Worm (Caenorhabditis elegans) whole organism, L1 larva: ENCODE measurements around the gene Y46B2A.3.

Experiments used
- F16B12.6 ChIP-seq: fragments of 150-350 bp; optimal IDR thresholded peaks from 2 replicates; lab custom pipeline; 2014; ENCODE audit warnings: missing biosample characterization, missing genetic modification characterization
- Y116A8C.19 ChIP-seq: sonication (generic microtip); optimal IDR thresholded peaks from 2 replicates; lab custom pipeline; 2016; ENCODE audit warnings: missing compliant biosample characterization, missing genetic modification characterization, borderline replicate concordance
- aha-1 ChIP-seq: fragments of 150-350 bp; optimal IDR thresholded peaks from 2 replicates; lab custom pipeline; 2014; ENCODE audit warnings: missing biosample characterization, missing genetic modification characterization
- alr-1 ChIP-seq: fragments of 200-800 bp; sonication (Bioruptor generic); optimal IDR thresholded peaks from 2 replicates; lab custom pipeline; 2018; ENCODE audit warnings: borderline replicate concordance, mild to moderate bottlenecking, missing genetic modification characterization, missing compliant biosample characterization
- aly-2 ChIP-seq: fragments of 150-350 bp; optimal IDR thresholded peaks from 2 replicates; lab custom pipeline; 2014; ENCODE audit warnings: missing biosample characterization, missing genetic modification characterization
- ceh-63 ChIP-seq: fragments of 200-800 bp; sonication (Bioruptor generic); optimal IDR thresholded peaks from 2 replicates; lab custom pipeline; 2018; ENCODE audit warnings: mild to moderate bottlenecking, missing genetic modification characterization, missing compliant biosample characterization
- ces-1 ChIP-seq: fragments of 150-350 bp; optimal IDR thresholded peaks from 2 replicates; lab custom pipeline; 2014; ENCODE audit warnings: missing biosample characterization, missing genetic modification reagents, missing genetic modification characterization
- dpl-1 ChIP-seq, 3 experiments: fragments of 150-350 bp in 2 of 3; sonication (generic microtip) in 1 of 3; optimal IDR thresholded peaks; 2 replicates each; lab custom pipeline; 2014 to 2017; ENCODE audit warnings: missing biosample characterization in 3 of 3, missing genetic modification characterization in 3 of 3, missing genetic modification reagents in 3 of 3
- dsc-1 ChIP-seq: sonication (generic microtip); optimal IDR thresholded peaks from 2 replicates; lab custom pipeline; 2016; ENCODE audit warnings: mild to moderate bottlenecking, missing genetic modification characterization, missing compliant biosample characterization
- efl-1 ChIP-seq, 4 experiments: fragments of 150-350 bp; optimal IDR thresholded peaks in 3 of 4; peaks in 1 of 4; 1 replicate in 1 of 4; 2 replicates in 3 of 4; lab custom pipeline; 2014; ENCODE audit warnings: missing biosample characterization in 2 of 4, missing genetic modification characterization in 2 of 4, missing genetic modification reagents in 2 of 4
- efl-3 ChIP-seq: fragments of 200-800 bp; sonication (Bioruptor generic); optimal IDR thresholded peaks from 2 replicates; lab custom pipeline; 2018; ENCODE audit warnings: mild to moderate bottlenecking, missing genetic modification characterization, missing compliant biosample characterization
- egl-13 ChIP-seq: sonication (generic microtip); optimal IDR thresholded peaks from 2 replicates; lab custom pipeline; 2016; ENCODE audit warnings: missing genotype, missing genetic modification reagents, missing genetic modification characterization, missing compliant biosample characterization
- egl-27 ChIP-seq, 2 experiments: fragments of 150-350 bp in 1 of 2; sonication (generic microtip); optimal IDR thresholded peaks; 3 replicates each; lab custom pipeline; 2017 to 2018; ENCODE audit warnings: missing biosample characterization in 2 of 2, missing genetic modification characterization in 2 of 2, missing genetic modification reagents in 2 of 2
- elt-2 ChIP-seq: sonication (generic microtip); optimal IDR thresholded peaks from 2 replicates; lab custom pipeline; 2016; ENCODE audit warnings: missing genetic modification characterization, mild to moderate bottlenecking, inconsistent platforms, missing compliant biosample characterization, missing genetic modification reagents
- elt-3 ChIP-seq, 6 experiments: fragments of 150-350 bp in 1 of 6; sonication (generic microtip); optimal IDR thresholded peaks; 2 replicates each; lab custom pipeline; 2017 to 2018; ENCODE audit warnings: missing biosample characterization in 6 of 6, missing genetic modification characterization in 6 of 6, inconsistent platforms in 1 of 6
- ets-5 ChIP-seq: fragments of 200-800 bp; sonication (Bioruptor generic); IDR thresholded peaks from 2 replicates; pipeline ENCODE4 v1.3.6; 2022; ENCODE audit warnings: missing genetic modification characterization, missing compliant biosample characterization
- fkh-10 ChIP-seq: sonication (generic microtip); optimal IDR thresholded peaks from 2 replicates; lab custom pipeline; 2017; ENCODE audit warnings: missing biosample characterization, missing genetic modification reagents, missing genetic modification characterization
- fkh-4 ChIP-seq: sonication (generic microtip); optimal IDR thresholded peaks from 2 replicates; lab custom pipeline; 2016; ENCODE audit warnings: missing compliant biosample characterization, missing genetic modification characterization, borderline replicate concordance
- fkh-8 ChIP-seq: sonication (generic microtip); optimal IDR thresholded peaks from 2 replicates; lab custom pipeline; 2016; ENCODE audit warnings: mild to moderate bottlenecking, missing genetic modification characterization, missing compliant biosample characterization
- grh-1 ChIP-seq: fragments of 200-800 bp; sonication (Bioruptor generic); IDR thresholded peaks from 2 replicates; pipeline ENCODE4 v1.3.6; 2022; ENCODE audit warnings: missing genetic modification reagents, missing genetic modification characterization, missing compliant biosample characterization
- hlh-17 ChIP-seq: fragments of 200-800 bp; sonication (Bioruptor generic); optimal IDR thresholded peaks from 2 replicates; lab custom pipeline; 2018; ENCODE audit warnings: missing genetic modification characterization, mild to moderate bottlenecking, missing compliant biosample characterization, moderate library complexity, borderline replicate concordance
- hlh-4 ChIP-seq: sonication (generic microtip); optimal IDR thresholded peaks from 2 replicates; lab custom pipeline; 2016; ENCODE audit warnings: mild to moderate bottlenecking, missing genetic modification characterization, missing compliant biosample characterization
- jun-1 ChIP-seq: fragments of 150-350 bp; optimal IDR thresholded peaks from 2 replicates; lab custom pipeline; 2014; ENCODE audit warnings: missing biosample characterization, missing genetic modification reagents, missing genetic modification characterization
- lin-13 ChIP-seq: fragments of 150-350 bp; optimal IDR thresholded peaks from 2 replicates; lab custom pipeline; 2014; ENCODE audit warnings: missing biosample characterization, missing genetic modification reagents, missing genetic modification characterization
- lin-14 ChIP-seq: fragments of 200-800 bp; sonication (Bioruptor generic); optimal IDR thresholded peaks from 2 replicates; lab custom pipeline; 2018; ENCODE audit warnings: mild to moderate bottlenecking, missing genetic modification characterization, moderate library complexity, missing compliant biosample characterization
- lin-35 ChIP-seq, 2 experiments: fragments of 150-350 bp; optimal IDR thresholded peaks; 2 replicates each; lab custom pipeline; 2014; ENCODE audit warnings: missing biosample characterization in 2 of 2, missing genetic modification characterization in 2 of 2, missing genetic modification reagents in 2 of 2
- mdl-1 ChIP-seq, 2 experiments: fragments of 150-350 bp; optimal IDR thresholded peaks; 2 replicates each; lab custom pipeline; 2014 to 2017; ENCODE audit warnings: missing biosample characterization in 2 of 2, missing genetic modification characterization in 2 of 2, inconsistent platforms in 1 of 2
- mep-1 ChIP-seq: fragments of 150-350 bp; optimal IDR thresholded peaks from 2 replicates; lab custom pipeline; 2014; ENCODE audit warnings: missing biosample characterization, missing genetic modification characterization
- nhr-19 ChIP-seq: fragments of 200-800 bp; sonication (Bioruptor generic); conservative IDR thresholded peaks from 2 replicates; pipeline ENCODE4 v1.3.6; 2022; ENCODE audit warnings: missing genetic modification characterization, missing compliant biosample characterization
- nhr-20 ChIP-seq: sonication (generic microtip); optimal IDR thresholded peaks from 2 replicates; lab custom pipeline; 2016; ENCODE audit warnings: mild to moderate bottlenecking, missing genetic modification characterization, missing compliant biosample characterization
- nhr-237 ChIP-seq: fragments of 150-350 bp; optimal IDR thresholded peaks from 2 replicates; lab custom pipeline; 2014; ENCODE audit warnings: missing biosample characterization, missing genetic modification characterization
- nhr-71 ChIP-seq: sonication (generic microtip); optimal IDR thresholded peaks from 2 replicates; lab custom pipeline; 2016; ENCODE audit warnings: mild to moderate bottlenecking, missing genetic modification characterization, moderate library complexity, missing compliant biosample characterization
- nhr-76 ChIP-seq: sonication (generic microtip); optimal IDR thresholded peaks from 2 replicates; lab custom pipeline; 2017; ENCODE audit warnings: missing biosample characterization, missing genetic modification characterization
- nhr-90 ChIP-seq: sonication (generic microtip); optimal IDR thresholded peaks from 2 replicates; lab custom pipeline; 2016; ENCODE audit warnings: mild to moderate bottlenecking, missing genetic modification characterization, missing compliant biosample characterization; ENCODE audit not compliant: poor library complexity
- pax-3 ChIP-seq: fragments of 200-800 bp; sonication (Bioruptor generic); optimal IDR thresholded peaks from 2 replicates; lab custom pipeline; 2018; ENCODE audit warnings: mild to moderate bottlenecking, missing genetic modification characterization, moderate library complexity, missing compliant biosample characterization
- pqm-1 ChIP-seq: sonication (generic microtip); optimal IDR thresholded peaks from 3 replicates; lab custom pipeline; 2017; ENCODE audit warnings: missing biosample characterization, missing genetic modification characterization
- sox-4 ChIP-seq: sonication (generic microtip); optimal IDR thresholded peaks from 2 replicates; lab custom pipeline; 2016; ENCODE audit warnings: missing genetic modification characterization, missing compliant biosample characterization
- sup-37 ChIP-seq: fragments of 200-800 bp; sonication (Bioruptor generic); optimal IDR thresholded peaks from 2 replicates; lab custom pipeline; 2018; ENCODE audit warnings: mild to moderate bottlenecking, missing genetic modification characterization, missing compliant biosample characterization
- tbx-2 ChIP-seq: sonication (generic microtip); optimal IDR thresholded peaks from 2 replicates; lab custom pipeline; 2016; ENCODE audit warnings: missing genetic modification characterization, missing compliant biosample characterization
- tlp-1 ChIP-seq: fragments of 150-350 bp; optimal IDR thresholded peaks from 2 replicates; lab custom pipeline; 2014; ENCODE audit warnings: missing biosample characterization, missing genetic modification characterization
- unc-30 ChIP-seq: sonication (generic microtip); optimal IDR thresholded peaks from 2 replicates; lab custom pipeline; 2017; ENCODE audit warnings: missing biosample characterization, missing genetic modification characterization
- unc-86 ChIP-seq: sonication (generic microtip); optimal IDR thresholded peaks from 2 replicates; lab custom pipeline; 2016; ENCODE audit warnings: missing genetic modification characterization, missing compliant biosample characterization
- vab-15 ChIP-seq: sonication (generic microtip); optimal IDR thresholded peaks from 2 replicates; lab custom pipeline; 2017; ENCODE audit warnings: missing genotype, mild to moderate bottlenecking, missing genetic modification characterization, missing compliant biosample characterization
- xbp-1 ChIP-seq: sonication (generic microtip); optimal IDR thresholded peaks from 2 replicates; lab custom pipeline; 2016; ENCODE audit warnings: missing genetic modification characterization, missing compliant biosample characterization
- ztf-11 ChIP-seq, 2 experiments: sonication (generic microtip); optimal IDR thresholded peaks; 2 replicates each; lab custom pipeline; 2016 to 2017; ENCODE audit warnings: missing genetic modification characterization in 2 of 2, missing biosample characterization in 1 of 2, missing compliant biosample characterization in 1 of 2

The Y46B2A.3 gene

DNA sequence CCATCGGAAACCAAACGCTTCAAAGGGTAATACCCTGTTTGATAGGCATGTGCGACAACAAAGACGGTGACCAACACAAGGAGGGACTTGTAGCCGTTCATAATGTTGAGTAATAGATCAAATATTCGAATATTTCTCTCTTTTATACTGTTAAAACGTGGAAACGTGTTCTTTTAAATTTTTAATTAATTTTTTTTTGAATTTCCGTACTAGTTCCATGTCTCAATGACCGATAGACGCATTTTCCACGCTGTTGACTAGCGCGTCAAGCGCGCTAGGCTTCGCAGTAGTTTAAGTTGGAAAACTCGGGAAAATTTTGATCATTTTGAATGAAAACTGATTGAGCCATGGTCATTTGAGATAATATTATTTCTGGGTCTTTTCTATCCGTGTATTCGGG lies at the start of gene Y46B2A.3:
Y46B2A.3 (minus strand) TSS at position 101 of the 400 bp plus-strand sequence.
- TF ChIP-seq mdl-1 (tag; optimal IDR thresholded peaks at IDR 0.05; lab: Kevin White, UChicago) (no peak), elt-3 (tag; optimal IDR thresholded peaks at IDR 0.05; lab: Kevin White, UChicago) (no peak)

DNA sequence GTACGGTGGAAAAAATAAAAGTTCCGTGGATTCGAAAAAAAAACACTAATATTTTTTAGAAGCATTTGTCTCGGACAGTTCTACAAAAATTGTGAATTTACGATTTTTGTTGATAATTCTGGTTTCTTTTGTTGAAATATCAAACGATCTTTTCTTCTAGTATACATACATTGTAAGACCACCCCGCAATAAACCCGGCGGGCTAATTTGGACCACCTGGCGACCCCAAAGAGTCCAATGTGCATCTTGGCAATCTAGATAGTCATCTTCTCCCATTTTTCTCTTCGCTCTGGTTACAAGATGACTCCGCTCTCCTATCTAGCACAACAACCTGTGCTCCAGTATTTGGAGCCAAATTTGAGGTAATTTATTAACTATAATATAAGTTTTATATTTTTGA lies 49.1 kb upstream of the Y46B2A.3 start, which contains the start of gene fbxc-29:
fbxc-29 (plus strand) TSS at position 301 of the 400 bp plus-strand sequence.
- TF ChIP-seq dsc-1 (peak; percentile 17), egl-13 (no peak)

DNA sequence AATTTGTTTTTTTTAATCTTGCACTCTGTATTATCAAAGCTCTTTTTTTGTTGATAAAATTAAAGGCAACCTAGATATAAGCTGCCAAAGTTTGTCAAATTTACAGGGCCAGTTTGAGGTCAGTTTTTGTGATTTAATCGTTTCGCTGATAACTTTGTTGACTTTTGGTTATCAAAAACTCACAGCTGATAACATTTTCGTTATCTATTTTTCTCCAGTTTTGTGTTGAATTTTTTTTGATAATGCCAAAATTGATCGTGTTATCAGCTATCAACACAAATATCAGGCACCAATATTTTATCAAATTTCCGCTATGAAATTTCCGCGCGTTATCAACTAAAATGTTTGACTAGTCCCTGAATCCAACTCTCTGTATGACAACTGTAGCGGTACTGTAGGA lies 48.5 kb upstream of the Y46B2A.3 start:
- TF ChIP-seq pqm-1 (tag; lab: Kevin White, UChicago) (peak; percentile 100), fkh-8 (tag; lab: Kevin White, UChicago) (no peak), Y116A8C.19 (tag; lab: Kevin White, UChicago) (no peak), ets-5 (GFP tag; lab: Robert Waterston, UW) (no peak), hlh-17 (GFP tag; lab: Kevin White, UChicago) (no peak), dpl-1 (GFP tag; optimal IDR thresholded peaks at IDR 0.05; lab: Kevin White, UChicago) (no peak), nhr-90 (tag; lab: Kevin White, UChicago) (peak; percentile 31), lin-35 (GFP tag; optimal IDR thresholded peaks at IDR 0.05; lab: Kevin White, UChicago) (peak in 1 of 2 experiments; percentile 48), lin-14 (peak; percentile 27), efl-1 (optimal IDR thresholded peaks at IDR 0.05; lab: Kevin White, UChicago) (no peak), efl-1 (GFP tag; optimal IDR thresholded peaks at IDR 0.05 in 1 of 2; lab: Kevin White, UChicago) (peak in 1 of 2 experiments; percentile 83), ces-1 (GFP tag; lab: Kevin White, UChicago) (no peak), sox-4 (tag; lab: Kevin White, UChicago) (no peak), ztf-11 (tag; optimal IDR thresholded peaks at IDR 0.05; lab: Kevin White, UChicago) (no peak), fkh-4 (tag; lab: Kevin White, UChicago) (no peak), nhr-237 (tag; lab: Kevin White, UChicago) (no peak), aly-2 (tag; lab: Kevin White, UChicago) (no peak), grh-1 (GFP tag; lab: Robert Waterston, UW) (no peak), fkh-10 (GFP tag; lab: Kevin White, UChicago) (no peak), efl-3 (GFP tag; lab: Kevin White, UChicago) (no peak), xbp-1 (tag; lab: Kevin White, UChicago) (no peak), vab-15 (tag; lab: Kevin White, UChicago) (no peak), unc-86 (no peak), tlp-1 (tag; lab: Kevin White, UChicago) (peak; percentile 91), F16B12.6 (tag; lab: Kevin White, UChicago) (no peak), aha-1 (tag; lab: Kevin White, UChicago) (no peak), nhr-71 (tag; lab: Kevin White, UChicago) (no peak), mep-1 (tag; lab: Kevin White, UChicago) (no peak), sup-37 (GFP tag; lab: Kevin White, UChicago) (no peak), nhr-19 (GFP tag; lab: Robert Waterston, UW) (no peak), jun-1 (tag; lab: Kevin White, UChicago) (peak; percentile 93), alr-1 (tag; lab: Kevin White, UChicago) (no peak), nhr-20 (tag; lab: Kevin White, UChicago) (peak; percentile 42), nhr-76 (tag; lab: Kevin White, UChicago) (no peak), ceh-63 (no peak), pax-3 (tag; lab: Kevin White, UChicago) (peak; percentile 73), elt-2 (tag; lab: Kevin White, UChicago) (peak; percentile 100), unc-30 (no peak), lin-13 (GFP tag; lab: Kevin White, UChicago) (no peak), egl-27 (tag; optimal IDR thresholded peaks at IDR 0.05; lab: Kevin White, UChicago) (no peak), tbx-2 (tag; lab: Kevin White, UChicago) (no peak), hlh-4 (no peak)
